Worm (Caenorhabditis elegans) whole organism, L1 larva: ENCODE measurements around the gene his-18.

Experiments
- ceh-82 ChIP-seq, 3 experiments: fragments of 150-350 bp in 1 of 3; sonication (generic microtip) in 2 of 3; optimal IDR thresholded peaks; 2 replicates each; lab custom pipeline; 2014 to 2017; ENCODE audit warnings: missing biosample characterization in 3 of 3, missing genetic modification characterization in 3 of 3
- egl-27 ChIP-seq, 2 experiments: fragments of 150-350 bp in 1 of 2; sonication (generic microtip); optimal IDR thresholded peaks; 3 replicates each; lab custom pipeline; 2017 to 2018; ENCODE audit warnings: missing biosample characterization in 2 of 2, missing genetic modification characterization in 2 of 2, missing genetic modification reagents in 2 of 2
- lsy-2 ChIP-seq, 2 experiments: fragments of 150-350 bp; optimal IDR thresholded peaks; 2 replicates each; lab custom pipeline; 2014; ENCODE audit warnings: missing biosample characterization in 2 of 2, missing genetic modification characterization in 2 of 2
- mab-9 ChIP-seq: fragments of 200-800 bp; sonication (Bioruptor generic); IDR thresholded peaks from 2 replicates; pipeline ENCODE4 v1.3.6; 2022; ENCODE audit warnings: missing genetic modification reagents, missing genetic modification characterization, missing compliant biosample characterization
- nhr-76 ChIP-seq: sonication (generic microtip); optimal IDR thresholded peaks from 2 replicates; lab custom pipeline; 2017; ENCODE audit warnings: missing biosample characterization, missing genetic modification characterization
- unc-30 ChIP-seq: sonication (generic microtip); optimal IDR thresholded peaks from 2 replicates; lab custom pipeline; 2017; ENCODE audit warnings: missing biosample characterization, missing genetic modification characterization

ce11 chrV:8947499-8947898 is 49.5 kb downstream of the his-18 start, which contains the start of gene gck-1:
- TF ChIP-seq nhr-76: no peak
- no peak for TF ChIP-seq unc-30 (tag; lab: Kevin White, UChicago)
- no peak for TF ChIP-seq mab-9
- TF ChIP-seq ceh-82 (tag; optimal IDR thresholded peaks at IDR 0.05; lab: Kevin White, UChicago): no peak
- no peak for TF ChIP-seq lsy-2 (tag; optimal IDR thresholded peaks at IDR 0.05; lab: Kevin White, UChicago)
- TF ChIP-seq egl-27 (tag; optimal IDR thresholded peaks at IDR 0.05; lab: Kevin White, UChicago): no peak
